Worm (Caenorhabditis elegans): ENCODE data around the gene tbx-9.

ce11 chrIII:10367355-10367909 lies 25.8 kb upstream of the tbx-9 start:
- no peak for TF ChIP-seq flt-1 (GFP tag; IDR thresholded peaks at IDR 0.05)
- no peak for TF ChIP-seq ceh-36 (tag; optimal IDR thresholded peaks at IDR 0.05)
- 0 out of 2 replicates have a peak, but pooled peaks have one; percentile 30 for TF ChIP-seq sea-1 (GFP tag; conservative IDR thresholded peaks at IDR 0.05)
- TF ChIP-seq ama-1 (optimal IDR thresholded peaks at IDR 0.05), result no peak
- TF ChIP-seq tbx-11 (GFP tag; IDR thresholded peaks at IDR 0.05), result no peak
- TF ChIP-seq scrt-1 (GFP tag; IDR thresholded peaks at IDR 0.05), result no peak
- no peak for TF ChIP-seq ets-7 (tag; optimal IDR thresholded peaks at IDR 0.05)
